Fruit fly (Drosophila melanogaster): ENCODE measurements around the gene NSD.
A peak's percentile ranks its signal among the peaks of the same experiment; 100 is the strongest.

The NSD gene

dm6 chr3R:27987329-27987728 is 49.7 kb upstream of the NSD start (continued):
- TF ChIP-seq nmo (GFP tag; optimal IDR thresholded peaks at IDR 0.05) (peak; percentile 83), bcd (GFP tag; optimal IDR thresholded peaks at IDR 0.05) (peak; percentile 66), Trl (optimal IDR thresholded peaks at IDR 0.05) (no peak), Trl (GFP tag; optimal IDR thresholded peaks at IDR 0.05) (no peak), Asciz (GFP tag; optimal IDR thresholded peaks at IDR 0.05) (peak; percentile 8), dimm (GFP tag; IDR thresholded peaks at IDR 0.05) (no peak), CG9437 (GFP tag; optimal IDR thresholded peaks at IDR 0.05) (peak; percentile 63), tll (GFP tag; optimal IDR thresholded peaks at IDR 0.05) (no peak), pita (GFP tag; optimal IDR thresholded peaks at IDR 0.05) (no peak), cg (GFP tag; optimal IDR thresholded peaks at IDR 0.05) (no peak), ttk (GFP tag; IDR thresholded peaks at IDR 0.05) (peak; percentile 56; the same call in 1 of the 2 replicates), E2f2 (GFP tag; IDR thresholded peaks at IDR 0.05) (peak; percentile 56; the same call in 1 of the 2 replicates), CG14965 (GFP tag; optimal IDR thresholded peaks at IDR 0.05; ENCODE audit: borderline replicate concordance) (no peak), fd102C (GFP tag; optimal IDR thresholded peaks at IDR 0.05) (no peak), unpg (GFP tag; optimal IDR thresholded peaks at IDR 0.05) (peak; percentile 83), sim (GFP tag; IDR thresholded peaks at IDR 0.05) (no peak), az2 (GFP tag; optimal IDR thresholded peaks at IDR 0.05) (peak; percentile 57), Ets97D (GFP tag; optimal IDR thresholded peaks at IDR 0.05) (no peak), CG31441 (GFP tag; IDR thresholded peaks at IDR 0.05) (peak; percentile 74), tna (GFP tag; IDR thresholded peaks at IDR 0.05; ENCODE audit: partially characterized antibody) (no peak), CG6813 (GFP tag; optimal IDR thresholded peaks at IDR 0.05) (no peak), CG15011 (GFP tag; optimal IDR thresholded peaks at IDR 0.05) (peak; percentile 36), Abd-B (GFP tag; optimal IDR thresholded peaks at IDR 0.05) (peak; percentile 49), Lim3 (GFP tag; IDR thresholded peaks at IDR 0.05) (no peak), CG16813 (GFP tag; IDR thresholded peaks at IDR 0.05; ENCODE audit: partially characterized antibody) (no peak), p53 (GFP tag; optimal IDR thresholded peaks at IDR 0.05) (no peak), CG11696 (GFP tag; IDR thresholded peaks at IDR 0.05) (0 out of 2 replicates have a peak, but pooled peaks have one; percentile 30), gem (tag; optimal IDR thresholded peaks at IDR 0.05) (peak; percentile 86), abd-A (tag; optimal IDR thresholded peaks at IDR 0.05) (no peak), CG13775 (GFP tag; optimal IDR thresholded peaks at IDR 0.05) (peak; percentile 75), slbo (GFP tag; IDR thresholded peaks at IDR 0.05) (peak; percentile 90), Taf1 (GFP tag; IDR thresholded peaks at IDR 0.05) (0 out of 2 replicates have a peak, but pooled peaks have one; percentile 22), CG15601 (tag; optimal IDR thresholded peaks at IDR 0.05) (no peak), pnt (GFP tag; optimal IDR thresholded peaks at IDR 0.05) (no peak), Bteb2 (GFP tag; optimal IDR thresholded peaks at IDR 0.05) (peak; percentile 1), Dfd (GFP tag; optimal IDR thresholded peaks at IDR 0.05) (no peak), CG5180 (GFP tag; optimal IDR thresholded peaks at IDR 0.05) (no peak), luna (GFP tag; optimal IDR thresholded peaks at IDR 0.05) (no peak), CG4360 (GFP tag; IDR thresholded peaks at IDR 0.05) (no peak), CG10274 (GFP tag; optimal IDR thresholded peaks at IDR 0.05) (no peak), D19A (tag; optimal IDR thresholded peaks at IDR 0.05) (peak; percentile 51), Sox100B (GFP tag; optimal IDR thresholded peaks at IDR 0.05) (peak; percentile 49), sima (GFP tag; optimal IDR thresholded peaks at IDR 0.05) (no peak), cad (GFP tag; optimal IDR thresholded peaks at IDR 0.05) (no peak), inv (GFP tag; IDR thresholded peaks at IDR 0.05; ENCODE audit: partially characterized antibody) (no peak), CG18764 (GFP tag; optimal IDR thresholded peaks at IDR 0.05) (peak; percentile 15), rib (GFP tag; IDR thresholded peaks at IDR 0.05) (peak; percentile 30; the same call in 1 of the 2 replicates), sens-2 (GFP tag; IDR thresholded peaks at IDR 0.05) (peak; percentile 25; the same call in 1 of the 2 replicates), psq (GFP tag; optimal IDR thresholded peaks at IDR 0.05) (no peak), CG14710 (tag; optimal IDR thresholded peaks at IDR 0.05) (peak; percentile 35), org-1 (GFP tag; optimal IDR thresholded peaks at IDR 0.05) (peak; percentile 28)
